Worm (Caenorhabditis elegans) whole organism, young adult: ENCODE results near the gene mig-17.

Experiments used
- C17E4.6 ChIP-seq: fragments of 200-800 bp; sonication (Bioruptor generic); IDR thresholded peaks from 2 replicates; pipeline ENCODE4 v1.3.6; 2022; ENCODE audit warnings: missing genetic modification reagents, missing genetic modification characterization, missing compliant biosample characterization
- T07F8.4 ChIP-seq: sonication (generic microtip); optimal IDR thresholded peaks from 2 replicates; lab custom pipeline; 2016; ENCODE audit warnings: mild to moderate bottlenecking, missing genetic modification characterization, moderate library complexity, missing compliant biosample characterization
- ama-1 ChIP-seq, 3 experiments: fragments of 150-350 bp in 1 of 3; sonication (generic microtip) in 2 of 3; optimal IDR thresholded peaks; 2 replicates each; lab custom pipeline; 2014 to 2018; ENCODE audit warnings: missing biosample characterization in 2 of 3, missing genetic modification characterization in 2 of 3, missing genetic modification reagents in 2 of 3
- bed-2 ChIP-seq: fragments of 200-800 bp; sonication (Bioruptor generic); IDR thresholded peaks from 2 replicates; pipeline ENCODE4 v1.3.6; 2022; ENCODE audit warnings: missing genetic modification reagents, missing genetic modification characterization, missing compliant biosample characterization
- hlh-12 ChIP-seq: sonication (generic microtip); optimal IDR thresholded peaks from 2 replicates; lab custom pipeline; 2016; ENCODE audit warnings: missing genetic modification characterization, missing compliant biosample characterization
- madf-6 ChIP-seq: fragments of 200-800 bp; sonication (Bioruptor generic); IDR thresholded peaks from 2 replicates; pipeline ENCODE4 v1.3.6; 2022; ENCODE audit warnings: missing genetic modification reagents, missing genetic modification characterization, missing compliant biosample characterization
- nhr-27 ChIP-seq: fragments of 200-800 bp; sonication (Bioruptor generic); optimal IDR thresholded peaks from 2 replicates; lab custom pipeline; 2018; ENCODE audit warnings: mild to moderate bottlenecking, missing genetic modification characterization, moderate library complexity, missing compliant biosample characterization
- pha-4 ChIP-seq: fragments of 150-350 bp; sonication (generic microtip); optimal IDR thresholded peaks from 2 replicates; lab custom pipeline; 2014; ENCODE audit warnings: missing biosample characterization, missing genetic modification reagents, missing genetic modification characterization
- unc-62 ChIP-seq: fragments of 150-350 bp; optimal IDR thresholded peaks from 2 replicates; lab custom pipeline; 2014; ENCODE audit warnings: missing biosample characterization, missing genetic modification reagents, missing genetic modification characterization

- TF ChIP-seq unc-62 (no peak), hlh-12 (tag; lab: Kevin White, UChicago) (no peak), nhr-27 (tag; lab: Kevin White, UChicago) (no peak), ama-1 (optimal IDR thresholded peaks at IDR 0.05; lab: Kevin White, UChicago) (no peak), ama-1 (GFP tag; optimal IDR thresholded peaks at IDR 0.05; lab: Kevin White, UChicago) (no peak), madf-6 (GFP tag; lab: Robert Waterston, UW) (no peak), bed-2 (GFP tag; lab: Robert Waterston, UW) (no peak), T07F8.4 (no peak), pha-4 (tag; lab: Kevin White, UChicago) (no peak), C17E4.6 (GFP tag; lab: Robert Waterston, UW) (no peak)
Observed at ce11 chrV:11486680-11487079, 40.2 kb downstream of the mig-17 start, which contains the start of gene T11F9.10.
